Worm (Caenorhabditis elegans): ENCODE data around the gene pac-1.

pac-1 gene

DNA sequence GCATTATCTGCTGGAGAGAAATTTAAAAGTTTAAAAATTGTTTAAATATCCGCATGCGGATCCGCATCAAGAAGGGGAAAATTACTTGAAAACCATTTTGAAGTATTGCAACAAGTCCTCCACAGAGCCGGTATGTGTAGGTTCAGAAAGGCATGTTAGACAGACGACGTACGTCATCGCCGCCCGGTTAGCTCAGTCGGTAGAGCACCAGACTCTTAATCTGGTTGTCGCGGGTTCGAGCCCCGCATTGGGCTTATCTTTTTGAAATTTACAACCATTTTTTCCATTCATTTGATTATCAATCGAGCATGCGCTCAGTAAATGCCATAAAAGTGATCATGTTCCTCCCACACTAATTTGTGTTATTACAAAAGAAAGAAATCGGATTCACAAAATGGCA lies 21.5 kb upstream of the pac-1 start (continued):
- no peak for TF ChIP-seq set-16 (GFP tag; IDR thresholded peaks at IDR 0.05)
- no peak for TF ChIP-seq hif-1 (tag; optimal IDR thresholded peaks at IDR 0.05)
- TF ChIP-seq hmg-1.1 (GFP tag; IDR thresholded peaks at IDR 0.05): 0 out of 2 replicates have a peak, but pooled peaks have one; percentile 18
- TF ChIP-seq nhr-11 (tag; optimal IDR thresholded peaks at IDR 0.05): no peak
- no peak for TF ChIP-seq ces-1 (GFP tag; optimal IDR thresholded peaks at IDR 0.05)
- no peak for TF ChIP-seq fkh-10 (GFP tag; optimal IDR thresholded peaks at IDR 0.05)
- no peak for TF ChIP-seq nhr-41 (GFP tag; IDR thresholded peaks at IDR 0.05)
- peak; percentile 79 for TF ChIP-seq egl-43 (GFP tag; IDR thresholded peaks at IDR 0.05)
- no peak for TF ChIP-seq ceh-20 (GFP tag; IDR thresholded peaks at IDR 0.05)
- TF ChIP-seq daf-19 (GFP tag; conservative IDR thresholded peaks at IDR 0.05): no peak

DNA sequence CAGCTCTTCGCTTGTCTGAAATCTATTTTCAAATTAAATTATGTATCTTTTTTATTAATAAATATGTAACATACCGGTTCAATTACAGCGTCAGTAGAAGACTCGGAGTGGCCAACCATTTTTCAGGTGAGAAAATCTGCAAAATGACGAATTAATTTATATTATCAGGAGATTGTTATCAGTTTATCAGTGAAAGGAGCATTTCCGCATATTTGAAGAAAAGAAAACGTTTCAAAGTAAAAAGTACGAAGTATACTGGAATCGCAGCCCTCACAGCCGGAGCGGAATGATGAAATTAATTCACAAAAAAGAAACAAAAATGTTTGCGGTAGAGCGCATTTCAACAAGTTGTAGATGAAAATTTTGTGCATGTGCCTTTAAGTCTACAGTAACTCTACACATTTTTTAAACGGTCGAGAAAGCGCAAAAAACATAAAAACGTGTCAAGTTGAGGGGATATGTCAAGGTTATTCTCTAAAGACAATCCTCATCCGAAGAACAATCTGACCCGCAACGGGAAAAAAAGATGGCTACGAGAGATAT lies 15.4 kb upstream of the pac-1 start:
- TF ChIP-seq ZK546.5 (tag; optimal IDR thresholded peaks at IDR 0.05) (no peak), unc-62 (GFP tag; optimal IDR thresholded peaks at IDR 0.05 in 1 of 2) (peak in 1 of 2 experiments; percentile 48), unc-62 (tag; optimal IDR thresholded peaks at IDR 0.05) (no peak), nhr-28 (tag; optimal IDR thresholded peaks at IDR 0.05) (peak; percentile 16), hlh-11 (tag; optimal IDR thresholded peaks at IDR 0.05) (peak; percentile 42), T20F7.1 (GFP tag; optimal IDR thresholded peaks at IDR 0.05) (peak; percentile 3), lim-7 (GFP tag; IDR thresholded peaks at IDR 0.05) (no peak), lin-1 (GFP tag; IDR thresholded peaks at IDR 0.05) (peak; percentile 15; the same call in 1 of the 2 replicates), dmd-6 (GFP tag; IDR thresholded peaks at IDR 0.05) (peak; percentile 61), lin-38 (GFP tag; IDR thresholded peaks at IDR 0.05) (peak; percentile 64), pqm-1 (tag; optimal IDR thresholded peaks at IDR 0.05) (peak; percentile 24)

DNA sequence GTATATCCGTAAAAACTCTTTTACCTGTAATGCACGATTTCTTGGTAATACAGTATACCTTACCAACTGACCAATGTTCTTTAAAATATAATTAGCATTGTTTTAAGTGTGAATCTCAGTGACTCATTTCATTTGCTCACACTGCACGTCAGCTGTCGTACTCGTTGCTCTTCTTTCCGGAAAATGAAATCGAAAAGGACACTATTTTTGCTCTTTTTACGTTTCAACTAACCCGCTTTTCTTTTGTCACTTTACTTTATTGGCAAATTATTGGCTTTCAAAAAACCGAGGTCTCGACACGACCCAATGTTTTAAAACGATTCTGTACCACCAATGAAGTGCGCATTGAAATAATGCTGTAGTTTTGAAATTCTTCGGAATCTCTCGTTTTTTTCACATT lies 14.5 kb upstream of the pac-1 start, which contains the start of gene F42H10.6:
Gene F42H10.6, minus strand, starts transcription at position 101 of the 400 bp plus-strand sequence.
- TF ChIP-seq attf-4 (tag; optimal IDR thresholded peaks at IDR 0.05): no peak

ce11 chrIII:8483853-8484252 lies 11.0 kb upstream of the pac-1 start, which contains the start of gene F42H10.3:
Gene F42H10.3, plus strand, starts transcription at chrIII:8484153.
- no peak for TF ChIP-seq F26F4.8 (GFP tag; conservative IDR thresholded peaks at IDR 0.05)
- no peak for TF ChIP-seq nhr-102 (tag; optimal IDR thresholded peaks at IDR 0.05)
- TF ChIP-seq mep-1 (tag; optimal IDR thresholded peaks at IDR 0.05): no peak
- no peak for TF ChIP-seq sdz-12 (GFP tag; optimal IDR thresholded peaks at IDR 0.05)
- no peak for TF ChIP-seq nhr-41 (GFP tag; IDR thresholded peaks at IDR 0.05)
- TF ChIP-seq daf-12 (tag; optimal IDR thresholded peaks at IDR 0.05): no peak
- no peak for TF ChIP-seq zip-11 (GFP tag; IDR thresholded peaks at IDR 0.05)
- no peak for TF ChIP-seq ceh-62 (tag; optimal IDR thresholded peaks at IDR 0.05)
- no peak for TF ChIP-seq ceh-82 (tag; optimal IDR thresholded peaks at IDR 0.05)
- no peak for TF ChIP-seq mes-2 (tag; optimal IDR thresholded peaks at IDR 0.05; ENCODE audit: poor library complexity, severe bottlenecking)
- no peak for TF ChIP-seq mxl-2 (GFP tag; conservative IDR thresholded peaks at IDR 0.05)
- TF ChIP-seq aha-1 (tag): no peak
- TF ChIP-seq ctbp-1 (GFP tag; IDR thresholded peaks at IDR 0.05): no peak
- no peak for TF ChIP-seq snpc-1.2 (GFP tag; IDR thresholded peaks at IDR 0.05)
- no peak for TF ChIP-seq dve-1 (tag; optimal IDR thresholded peaks at IDR 0.05; ENCODE audit: insufficient read depth)
- TF ChIP-seq D1046.2 (GFP tag; IDR thresholded peaks at IDR 0.05): no peak
- TF ChIP-seq cey-2 (tag; optimal IDR thresholded peaks at IDR 0.05; ENCODE audit: borderline replicate concordance, insufficient read depth): no peak
- TF ChIP-seq daf-19 (GFP tag; conservative IDR thresholded peaks at IDR 0.05): no peak
- no peak for TF ChIP-seq madf-9 (GFP tag; conservative IDR thresholded peaks at IDR 0.05)
- TF ChIP-seq nhr-25 (tag; optimal IDR thresholded peaks at IDR 0.05; ENCODE audit: borderline replicate concordance, insufficient read depth): no peak

All from whole organism, L4 larva.